Fruit fly (Drosophila melanogaster): ENCODE results near the gene CG2217.

Gene CG2217

DNA sequence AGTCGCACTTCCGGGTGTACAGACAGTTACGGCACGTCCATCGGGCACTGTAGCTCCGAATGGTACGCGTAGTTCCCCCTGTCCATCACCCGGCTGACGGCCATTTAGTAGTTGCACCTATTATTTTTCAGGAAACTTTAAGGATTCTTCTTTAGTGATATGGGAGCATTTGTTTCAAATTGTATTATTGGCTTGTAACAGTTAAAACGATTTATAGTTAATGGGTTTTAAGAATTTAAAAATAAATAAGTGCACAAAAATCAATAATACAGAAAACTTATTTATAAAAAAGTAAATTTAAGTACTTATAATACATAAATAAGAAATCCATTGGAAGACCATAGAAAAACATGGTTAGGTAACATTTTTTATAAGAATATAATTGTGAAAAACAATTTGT, at the start of gene CG2217, which contains the start of gene CG42740:
Gene CG2217 (minus strand): TSS at position 101 of the 400 bp plus-strand sequence.
Gene CG42740 (minus strand): TSS at position 101 of the 400 bp plus-strand sequence.
- no peak for TF ChIP-seq noc (tag; optimal IDR thresholded peaks at IDR 0.05)

DNA sequence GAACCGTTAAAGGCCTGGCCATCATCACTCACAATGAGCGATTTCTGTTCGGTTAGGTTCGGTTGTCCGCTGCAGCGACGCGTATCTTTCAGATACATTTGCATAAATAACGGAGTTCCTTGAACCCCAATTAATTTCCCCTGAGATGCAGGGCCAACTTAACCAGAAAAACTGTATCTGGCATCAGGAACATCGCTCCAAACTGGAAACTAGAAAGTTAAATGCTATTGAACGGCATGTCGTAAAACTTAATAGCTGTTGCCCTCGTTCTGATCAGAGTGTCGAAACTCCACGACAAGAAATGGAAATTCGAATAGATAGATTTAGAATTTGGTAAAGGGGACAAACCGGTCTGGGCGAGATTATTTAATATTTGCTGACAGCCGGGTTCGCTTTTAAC, 49.6 kb upstream of the CG2217 start:
- no peak for TF ChIP-seq noc (tag; optimal IDR thresholded peaks at IDR 0.05)

DNA sequence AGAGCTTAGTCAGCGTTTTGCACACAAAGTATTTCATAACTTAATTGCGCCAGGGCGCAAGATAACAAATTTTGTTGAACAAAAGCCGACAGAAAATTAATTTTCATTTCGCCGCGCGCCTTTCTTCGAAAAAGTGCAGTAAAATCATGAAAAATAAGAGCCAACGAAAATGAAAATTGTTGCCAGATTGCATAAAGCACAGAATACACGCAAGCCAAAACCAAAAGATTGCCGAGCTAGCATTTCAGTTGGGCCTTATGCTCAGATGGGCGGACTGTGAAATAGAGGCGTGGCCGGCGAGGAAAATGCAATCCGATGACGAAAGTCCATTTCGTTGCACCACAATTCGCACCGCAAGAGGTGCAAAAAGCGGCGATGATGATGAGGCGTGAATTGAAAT, 47.9 kb upstream of the CG2217 start:
- no peak for TF ChIP-seq noc (tag; optimal IDR thresholded peaks at IDR 0.05)

DNA sequence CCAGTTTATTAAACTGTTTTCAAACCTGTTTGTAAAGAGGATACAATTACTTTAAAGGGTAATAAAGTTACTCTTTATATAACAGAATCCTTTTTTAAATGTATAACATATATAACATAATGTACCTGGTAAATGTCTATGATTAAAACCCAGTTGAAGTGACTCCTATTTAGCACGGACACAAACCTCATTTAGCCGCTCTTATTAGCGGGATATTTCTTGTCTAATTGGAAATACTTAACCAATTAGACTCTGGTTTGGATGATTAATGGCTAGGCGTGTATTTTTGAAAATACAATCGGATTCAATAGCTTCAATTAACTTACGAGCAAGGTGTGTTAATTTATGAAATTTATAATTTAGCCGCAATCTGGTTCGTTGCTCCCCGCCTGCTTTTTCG, 44.3 kb upstream of the CG2217 start:
- TF ChIP-seq noc (tag; optimal IDR thresholded peaks at IDR 0.05) = no peak

DNA sequence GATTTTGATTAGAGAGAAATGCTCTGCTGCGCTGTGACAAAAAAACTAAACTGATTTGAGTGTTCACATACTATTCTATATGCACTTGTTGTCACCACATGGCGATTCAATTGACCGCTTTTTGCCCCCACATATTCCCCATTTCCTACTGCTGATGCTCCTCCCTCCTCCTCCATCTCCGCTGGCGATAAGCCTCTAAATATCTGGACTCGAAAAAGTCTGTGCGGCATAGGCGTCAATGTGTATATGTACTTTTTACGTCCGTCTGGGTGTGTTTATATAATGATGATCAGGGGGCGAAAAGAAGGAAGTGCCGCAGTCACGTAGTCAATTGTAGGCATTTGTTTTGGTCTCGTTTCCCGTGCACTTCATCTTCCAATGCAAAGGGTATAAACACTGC, 43.7 kb upstream of the CG2217 start:
- no peak for TF ChIP-seq noc (tag; optimal IDR thresholded peaks at IDR 0.05)

DNA sequence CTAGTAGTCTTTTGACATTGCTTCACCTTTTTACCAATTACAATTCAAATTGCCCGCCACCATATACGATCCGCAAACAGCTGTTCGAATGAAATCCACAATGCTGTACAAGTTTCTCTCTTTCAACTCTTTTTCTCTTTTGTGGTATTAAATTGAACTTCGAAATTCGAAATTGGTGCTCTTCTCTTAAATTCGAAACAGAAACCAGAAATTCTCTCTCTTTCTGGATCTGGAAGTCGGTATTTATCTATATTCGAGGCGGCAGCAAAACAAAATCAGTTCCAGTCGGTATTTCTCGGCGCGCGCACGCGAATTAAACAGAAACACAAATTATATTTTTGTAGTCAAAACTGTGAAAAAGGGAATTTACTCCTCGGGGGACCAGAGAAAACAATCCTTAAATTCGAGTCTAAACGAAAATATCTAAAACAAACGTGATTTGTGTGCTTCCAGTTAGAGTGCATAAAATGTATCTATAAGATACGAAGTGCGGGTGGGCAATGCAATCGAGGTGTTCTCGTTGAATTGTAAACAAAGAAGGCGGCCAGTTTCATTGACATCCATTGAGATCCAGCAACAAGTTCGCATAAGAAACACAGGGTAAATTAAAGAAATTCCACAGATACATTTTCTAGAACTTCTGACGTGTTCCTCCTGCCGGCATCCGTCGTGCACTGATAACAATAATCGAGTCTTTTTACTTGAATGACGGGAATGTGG, 43.2 kb upstream of the CG2217 start, which contains the start of gene PH4alphaEFB:
Gene PH4alphaEFB (plus strand): TSS at position 276 of the 720 bp plus-strand sequence.
- no peak for TF ChIP-seq noc (tag; optimal IDR thresholded peaks at IDR 0.05)

DNA sequence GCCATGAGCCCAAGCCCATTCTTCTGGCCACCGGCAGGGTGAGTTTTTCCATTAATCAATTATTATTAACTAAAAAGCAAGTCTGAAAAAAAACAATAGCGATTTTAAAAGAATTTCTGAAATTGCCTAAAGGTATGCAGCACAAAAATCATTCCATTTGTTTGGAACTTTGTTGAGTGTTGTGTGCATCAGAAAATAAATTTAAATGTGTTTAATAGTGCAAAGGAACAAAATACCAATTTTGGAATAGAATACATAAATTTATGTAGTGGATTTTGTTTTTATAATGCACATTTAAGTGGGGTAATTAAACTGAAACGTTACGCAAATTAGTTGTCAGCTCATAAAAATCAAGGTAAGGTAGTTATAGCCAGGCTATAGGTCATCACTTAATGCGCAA, 41.5 kb upstream of the CG2217 start:
- TF ChIP-seq noc (tag; optimal IDR thresholded peaks at IDR 0.05) = no peak

DNA sequence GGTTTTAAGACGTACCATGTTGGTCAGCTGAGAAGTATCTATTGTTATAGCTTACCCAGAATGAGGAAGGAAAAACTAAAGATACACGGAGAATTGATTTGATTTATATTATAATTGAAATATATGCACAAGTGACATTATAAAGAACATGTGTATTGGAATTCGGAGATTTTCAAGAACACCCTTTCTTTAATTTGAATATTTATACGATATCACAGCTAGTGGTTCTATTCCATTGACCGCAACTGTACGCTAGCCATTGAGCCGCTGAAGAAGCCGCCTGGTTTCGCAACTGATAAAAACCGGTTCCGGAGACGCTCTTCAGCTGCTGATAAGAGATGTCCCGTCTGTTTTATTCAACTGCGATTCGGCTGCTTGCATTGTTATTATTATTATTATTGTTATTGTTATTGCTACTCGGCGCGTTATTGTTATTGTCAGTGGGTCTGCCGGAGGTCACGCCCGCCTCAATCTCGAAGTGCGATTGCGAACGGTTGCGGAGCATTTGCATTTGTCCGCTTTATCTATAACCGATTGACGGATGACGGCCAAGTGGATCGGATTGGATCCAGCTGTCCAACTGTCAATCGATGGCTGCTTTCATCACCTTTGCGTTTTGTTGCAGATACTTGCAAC, 39.0 kb upstream of the CG2217 start:
- TF ChIP-seq noc (tag; optimal IDR thresholded peaks at IDR 0.05) = peak; percentile 26

DNA sequence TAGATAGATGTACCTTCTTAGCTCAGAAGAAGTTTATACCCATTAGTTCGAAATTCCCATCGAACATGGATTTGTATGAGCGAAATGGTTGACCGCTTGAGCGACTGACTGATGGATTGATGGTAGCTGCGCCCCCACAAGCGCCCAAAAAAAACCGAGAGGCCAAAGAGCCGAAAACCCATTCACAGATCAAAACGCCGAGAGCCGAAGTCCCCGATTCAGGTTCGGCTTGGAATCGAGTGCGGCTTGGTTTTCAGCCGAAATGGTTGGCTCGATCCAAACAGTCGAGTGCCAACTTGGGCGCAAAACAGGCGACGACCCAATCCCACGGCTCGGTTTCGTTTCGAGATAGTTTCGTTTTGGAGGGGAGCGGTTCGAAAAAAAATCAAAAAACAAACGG, 37.4 kb upstream of the CG2217 start:
- TF ChIP-seq noc (tag; optimal IDR thresholded peaks at IDR 0.05) = no peak

DNA sequence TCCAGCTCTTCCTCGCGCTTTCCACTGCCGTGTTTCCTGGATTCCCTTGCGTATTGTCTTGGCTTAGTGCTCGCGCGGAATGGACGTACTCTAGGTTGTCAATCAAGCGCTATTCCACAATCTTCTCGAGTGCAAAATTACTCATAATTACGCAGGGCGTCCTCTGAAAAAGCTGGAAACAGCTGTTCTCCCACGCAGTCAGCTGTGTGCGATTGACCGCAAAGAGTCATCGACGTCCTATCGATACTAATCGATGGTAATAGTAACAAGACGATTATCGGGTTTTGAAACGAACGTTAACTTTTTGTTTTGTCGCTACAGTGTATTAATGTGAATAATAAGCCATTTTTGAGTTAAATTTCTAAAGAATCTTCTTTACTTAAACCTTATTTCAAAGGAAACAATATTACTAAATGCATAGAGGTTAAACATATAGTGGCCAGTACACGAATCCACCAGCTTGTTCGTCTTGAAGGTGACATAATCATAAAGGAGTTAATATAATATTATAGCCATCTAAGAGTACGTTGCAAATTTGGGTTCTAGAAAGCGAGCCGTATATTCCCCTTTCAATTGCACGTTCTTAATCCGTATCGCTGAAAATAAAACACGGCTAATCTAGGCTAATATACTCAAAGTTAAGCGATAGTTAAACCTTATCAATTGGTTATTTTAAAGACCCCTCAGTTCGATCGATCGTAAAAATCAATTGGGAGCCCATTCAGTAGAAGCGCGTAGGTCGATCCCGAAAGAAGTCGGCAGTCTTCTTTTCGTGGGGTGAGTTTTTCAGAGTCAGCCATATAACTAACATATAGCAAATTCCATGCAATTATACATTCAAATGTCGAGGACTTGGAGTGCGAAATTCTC, 36.5 kb upstream of the CG2217 start, which contains the start of the genes CG2224 and CDase:
Gene CG2224 (minus strand): TSS at position 235 of the 870 bp plus-strand sequence.
Gene CDase (plus strand): TSS at position 456 of the 870 bp plus-strand sequence.
- no peak for TF ChIP-seq noc (tag; optimal IDR thresholded peaks at IDR 0.05)

DNA sequence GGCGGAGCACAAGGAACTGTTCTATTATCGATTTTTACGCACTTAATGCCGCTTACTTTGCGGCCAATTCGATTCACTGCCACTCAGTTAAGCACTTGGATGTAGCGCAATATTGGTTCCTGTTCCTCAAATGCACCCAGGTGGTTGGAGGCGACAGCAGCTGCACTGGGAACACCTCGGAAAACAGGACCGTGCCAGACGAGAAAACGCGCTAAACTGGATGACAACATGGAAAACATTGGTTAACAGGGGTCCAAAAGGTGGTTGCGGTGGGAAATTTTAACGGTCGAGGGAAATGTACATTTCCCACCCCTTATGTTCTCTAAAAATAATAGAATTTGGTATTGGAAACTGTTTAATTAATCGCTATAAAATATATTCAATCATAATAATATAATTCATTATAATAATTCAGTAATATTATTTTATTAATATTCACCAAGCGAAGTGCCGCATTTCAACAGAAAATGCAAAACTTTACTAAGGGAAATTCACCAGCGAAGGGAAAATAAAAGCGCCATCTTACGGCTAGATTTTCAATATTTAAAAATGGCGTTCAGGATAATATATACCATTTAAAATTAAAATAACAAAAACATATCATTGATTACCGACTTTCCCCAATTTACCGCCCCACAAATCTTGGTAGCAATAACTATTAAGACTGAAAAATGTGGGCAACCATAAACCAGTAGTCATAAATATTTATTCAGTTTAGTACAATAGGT, 33.2 kb upstream of the CG2217 start, which contains the start of gene aralar1:
Gene aralar1 (minus strand): TSS at position 51 of the 728 bp plus-strand sequence.
- TF ChIP-seq noc (tag; optimal IDR thresholded peaks at IDR 0.05) = no peak

DNA sequence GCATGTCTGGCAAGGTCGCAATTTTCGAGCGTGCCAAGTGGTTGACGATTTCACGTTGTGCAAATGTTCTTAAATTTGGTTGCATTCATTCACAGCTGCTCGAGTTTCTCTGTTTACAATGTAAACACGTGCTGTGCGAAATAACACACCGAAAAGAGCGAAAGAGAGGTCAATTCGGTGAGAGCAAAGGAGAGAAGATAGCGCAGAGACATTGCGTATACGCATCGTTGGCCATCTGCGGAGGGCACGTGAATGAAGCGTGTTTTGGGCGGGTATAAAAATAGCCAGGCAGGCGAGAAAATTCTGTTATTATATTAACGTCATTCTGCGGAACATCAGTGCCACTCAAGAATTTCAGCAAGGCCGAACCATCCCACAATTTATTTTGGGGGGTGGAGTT, 31.7 kb upstream of the CG2217 start:
- TF ChIP-seq noc (tag; optimal IDR thresholded peaks at IDR 0.05) = no peak

DNA sequence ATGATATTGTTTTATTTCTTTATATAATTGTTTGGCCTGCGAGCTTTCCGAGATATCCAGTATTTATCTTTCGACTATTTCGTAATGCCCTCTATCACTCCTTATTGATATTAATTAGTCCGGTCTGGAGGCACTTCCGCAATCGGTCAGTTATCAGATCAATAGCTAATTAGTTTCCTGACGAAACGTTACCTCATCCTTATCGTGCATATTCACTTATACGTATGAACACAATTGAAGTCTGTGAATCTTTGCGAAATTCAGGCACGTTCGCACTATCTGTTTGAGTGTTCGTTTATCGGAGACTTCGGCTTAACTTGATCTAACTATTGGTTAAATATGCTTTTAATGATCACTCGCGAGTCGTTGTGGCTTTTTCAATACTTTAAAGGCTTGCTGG, 30.5 kb upstream of the CG2217 start:
- TF ChIP-seq noc (tag; optimal IDR thresholded peaks at IDR 0.05) = no peak

DNA sequence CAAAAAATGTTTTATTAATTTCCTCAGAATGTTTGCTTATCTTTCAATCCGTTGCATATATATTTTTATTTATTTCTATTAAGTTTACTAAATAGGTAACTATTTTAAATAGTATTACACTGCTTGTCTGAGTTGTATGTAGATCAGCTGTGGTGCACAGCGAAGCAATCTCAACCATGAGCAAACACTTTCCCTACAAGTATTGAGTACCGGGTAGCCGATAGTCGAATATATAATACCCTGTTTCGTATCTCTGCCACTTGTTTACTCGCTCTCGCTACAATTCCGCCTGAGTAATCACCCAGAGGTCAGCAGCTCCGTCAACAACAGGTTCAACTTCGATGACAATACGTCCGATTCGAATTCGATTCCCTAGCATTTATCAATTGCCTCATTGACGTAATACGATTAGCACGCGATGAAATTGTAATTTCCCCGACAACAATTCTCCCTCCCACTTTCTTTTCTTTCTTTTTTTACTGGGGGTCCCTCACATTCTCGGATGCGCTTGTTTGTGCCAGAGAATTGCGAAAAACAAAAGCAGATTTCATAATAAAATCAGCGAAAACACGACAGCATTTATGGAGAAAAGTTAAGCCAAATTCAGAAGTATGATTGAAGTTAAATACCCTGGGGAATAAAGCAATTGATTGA, 28.0 kb upstream of the CG2217 start:
- no peak for TF ChIP-seq noc (tag; optimal IDR thresholded peaks at IDR 0.05)

DNA sequence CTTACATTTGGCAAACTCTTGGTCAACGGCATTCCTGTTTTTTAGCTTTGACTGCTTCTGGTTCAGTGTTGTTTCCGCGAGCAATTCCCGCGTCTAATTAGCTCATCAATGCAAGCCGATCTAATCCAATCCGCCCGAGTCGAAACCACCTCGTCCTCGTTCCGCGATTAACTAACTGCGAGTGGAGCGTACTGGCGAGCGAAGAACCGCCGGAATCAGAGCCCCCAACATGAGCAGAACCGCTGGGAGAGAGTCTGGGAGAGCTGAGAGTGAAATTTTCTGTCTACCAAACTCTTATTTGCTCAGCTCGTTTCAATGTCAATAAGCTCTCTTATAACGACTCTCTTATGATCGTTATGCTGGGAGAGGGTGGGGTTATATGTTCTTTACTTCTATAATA, 27.5 kb upstream of the CG2217 start:
- peak; percentile 56 for TF ChIP-seq noc (tag; optimal IDR thresholded peaks at IDR 0.05)
